Fruit fly (Drosophila melanogaster): ENCODE data around the gene CG1750.

CG1750 gene

DNA sequence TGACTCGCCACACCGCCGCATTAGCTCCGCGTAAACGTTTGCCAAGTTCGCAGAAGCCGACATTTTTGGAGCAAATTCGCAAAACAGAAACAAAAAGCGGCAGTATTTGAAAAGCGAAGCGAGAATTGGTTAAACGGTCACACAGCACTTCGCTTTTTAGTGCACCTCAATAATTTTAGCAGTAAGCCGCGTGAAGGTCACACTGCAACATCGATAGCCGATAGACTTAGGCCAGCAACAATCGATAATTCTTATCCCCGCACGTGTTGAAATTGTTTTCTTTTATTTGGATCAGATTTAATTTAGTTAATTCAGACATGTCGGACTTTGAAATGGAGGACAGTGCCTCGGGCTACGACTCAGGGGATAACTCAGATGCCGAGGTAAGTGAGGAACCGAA, 41.5 kb downstream of the CG1750 start, which contains the start of the genes Zwilch and CG1542:
Zwilch (minus strand) TSS at position 150 of the 400 bp plus-strand sequence.
CG1542 (plus strand) TSS at position 232 of the 400 bp plus-strand sequence.
- TF ChIP-seq CG12605 (GFP tag; IDR thresholded peaks at IDR 0.05), result no peak
- TF ChIP-seq Snoo (tag; optimal IDR thresholded peaks at IDR 0.05), result no peak
- TF ChIP-seq CG14655 (GFP tag; optimal IDR thresholded peaks at IDR 0.05), result no peak
- no peak for TF ChIP-seq Pif1B (GFP tag; optimal IDR thresholded peaks at IDR 0.05)
- no peak for TF ChIP-seq CG34367 (tag; optimal IDR thresholded peaks at IDR 0.05)
- TF ChIP-seq rn (GFP tag; IDR thresholded peaks at IDR 0.05), result no peak
- TF ChIP-seq fd96Ca (GFP tag; IDR thresholded peaks at IDR 0.05), result no peak
- no peak for TF ChIP-seq Ets98B (GFP tag; IDR thresholded peaks at IDR 0.05)
- no peak for TF ChIP-seq CG4496 (GFP tag; IDR thresholded peaks at IDR 0.05)
- no peak for TF ChIP-seq gl (tag; optimal IDR thresholded peaks at IDR 0.05)

dm6 chr3R:31210630-31211029, 44.1 kb downstream of the CG1750 start, which contains the start of gene chp:
Gene chp, minus strand, starts transcription at chr3R:31210730.
- TF ChIP-seq D1 (tag; optimal IDR thresholded peaks at IDR 0.05) (no peak), rn (GFP tag; IDR thresholded peaks at IDR 0.05) (no peak), CG17806 (tag; optimal IDR thresholded peaks at IDR 0.05) (no peak), Snoo (tag; optimal IDR thresholded peaks at IDR 0.05) (no peak), CG15710 (tag; optimal IDR thresholded peaks at IDR 0.05) (no peak), CG12605 (GFP tag; IDR thresholded peaks at IDR 0.05) (no peak), CG4496 (GFP tag; IDR thresholded peaks at IDR 0.05) (no peak), CG8159 (tag; optimal IDR thresholded peaks at IDR 0.05) (no peak)

Data from whole organism, pupa.